Worm (Caenorhabditis elegans) whole organism, L2 larva: Measurements from ENCODE around the gene C24A8.6.

Experiments
- nhr-11 ChIP-seq: fragments of 150-350 bp; optimal IDR thresholded peaks from 2 replicates; lab custom pipeline; 2014; ENCODE audit warnings: missing biosample characterization, missing genetic modification characterization
- nhr-6 ChIP-seq: fragments of 150-350 bp; optimal IDR thresholded peaks from 2 replicates; lab custom pipeline; 2014; ENCODE audit warnings: missing biosample characterization, missing genetic modification characterization
- unc-39 ChIP-seq: fragments of 150-350 bp; optimal IDR thresholded peaks from 2 replicates; lab custom pipeline; 2014; ENCODE audit warnings: missing biosample characterization, missing genetic modification characterization

DNA sequence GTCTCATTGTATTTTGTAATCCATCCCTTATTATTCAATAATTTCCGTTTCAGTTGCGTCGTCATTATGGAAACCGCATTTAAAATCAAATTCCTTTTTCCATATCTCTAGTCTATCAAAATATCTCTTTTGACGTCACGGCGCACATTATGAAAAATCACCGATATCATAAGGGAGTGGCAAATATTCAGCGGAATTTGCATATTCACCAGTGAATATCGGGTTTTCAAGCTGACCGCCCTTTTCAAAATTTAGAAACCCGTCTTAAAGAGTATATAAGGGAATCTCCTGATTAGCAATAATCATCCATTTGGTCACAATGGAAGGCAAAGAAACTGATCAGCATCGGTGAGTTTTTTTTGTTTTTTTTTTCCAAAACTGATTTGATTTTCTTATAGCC is 21.1 kb upstream of the C24A8.6 start, which contains the start of gene col-165:
- no peak for TF ChIP-seq nhr-11
- TF ChIP-seq nhr-6 (tag; lab: Kevin White, UChicago) = no peak
- no peak for TF ChIP-seq unc-39
